Fruit fly (Drosophila melanogaster) whole organism, pupa: ENCODE data around the gene Sh3beta.

Source experiments
- CG10348 ChIP-seq: fragments of 200-800 bp; sonication (Bioruptor generic); IDR thresholded peaks from 2 replicates; pipeline ENCODE4 v1.3.6; 2022; ENCODE audit warnings: missing biosample characterization, missing genetic modification characterization
- CG13204 ChIP-seq: fragments of 200-800 bp; sonication (Bioruptor generic); optimal IDR thresholded peaks from 2 replicates; lab custom pipeline; 2018; ENCODE audit warnings: missing biosample characterization, mild to moderate bottlenecking, missing genetic modification characterization, moderate library complexity
- CG14655 ChIP-seq: fragments of 200-800 bp; sonication (Bioruptor generic); optimal IDR thresholded peaks from 3 replicates; lab custom pipeline; 2017; ENCODE audit warnings: mild to moderate bottlenecking, missing biosample characterization, missing genetic modification reagents, missing genetic modification characterization
- CG17806 ChIP-seq: fragments of 200-800 bp; sonication (Bioruptor generic); optimal IDR thresholded peaks from 2 replicates; lab custom pipeline; 2018; ENCODE audit warnings: missing biosample characterization, mild to moderate bottlenecking, missing genetic modification characterization, moderate library complexity
- CG4496 ChIP-seq: fragments of 200-800 bp; sonication (Bioruptor generic); IDR thresholded peaks from 3 replicates; pipeline ENCODE4 v1.3.6; 2022; ENCODE audit warnings: missing biosample characterization, missing genetic modification characterization
- CG8159 ChIP-seq: fragments of 200-800 bp; sonication (Bioruptor generic); optimal IDR thresholded peaks from 3 replicates; lab custom pipeline; 2018; ENCODE audit warnings: missing biosample characterization, mild to moderate bottlenecking, missing genetic modification characterization, moderate library complexity
- CG8301 ChIP-seq: fragments of 200-800 bp; sonication (Bioruptor generic); optimal IDR thresholded peaks from 2 replicates; lab custom pipeline; 2018; ENCODE audit warnings: missing biosample characterization, mild to moderate bottlenecking, missing genetic modification characterization
- D1 ChIP-seq: fragments of 200-800 bp; sonication (Bioruptor generic); optimal IDR thresholded peaks from 2 replicates; lab custom pipeline; 2018; ENCODE audit warnings: missing biosample characterization, mild to moderate bottlenecking, missing genetic modification characterization, moderate library complexity
- EcR ChIP-seq: fragments of 200-800 bp; sonication (Bioruptor generic); optimal IDR thresholded peaks from 3 replicates; lab custom pipeline; 2019; ENCODE audit warnings: missing biosample characterization, missing genetic modification characterization, mild to moderate bottlenecking, moderate library complexity, missing genetic modification reagents
- gl ChIP-seq: fragments of 200-800 bp; sonication (Bioruptor generic); optimal IDR thresholded peaks from 2 replicates; lab custom pipeline; 2018; ENCODE audit warnings: missing biosample characterization, mild to moderate bottlenecking, missing genetic modification characterization
- rn ChIP-seq: fragments of 200-800 bp; sonication (Bioruptor generic); IDR thresholded peaks from 2 replicates; pipeline ENCODE4 v1.3.6; 2022; ENCODE audit warnings: missing biosample characterization, missing genetic modification characterization

- TF ChIP-seq rn (GFP tag; lab: Robert Waterston, UW): no peak
- TF ChIP-seq CG13204 (GFP tag; lab: Kevin White, UChicago): no peak
- TF ChIP-seq CG10348 (GFP tag; lab: Robert Waterston, UW): no peak
- TF ChIP-seq EcR (GFP tag; lab: Kevin White, UChicago): no peak
- TF ChIP-seq CG8159 (tag; lab: Kevin White, UChicago): no peak
- no peak for TF ChIP-seq gl
- no peak for TF ChIP-seq CG4496 (GFP tag; lab: Robert Waterston, UW)
- TF ChIP-seq CG14655: no peak
- no peak for TF ChIP-seq CG17806 (tag; lab: Kevin White, UChicago)
- TF ChIP-seq D1 (tag; lab: Kevin White, UChicago): no peak
- TF ChIP-seq CG8301 (tag; lab: Kevin White, UChicago): no peak
These were observed 7.1 kb upstream of the Sh3beta start for dm6 chr3L:7376151-7376550.
